Worm (Caenorhabditis elegans): Measurements from ENCODE around the gene Y39B6A.42.

DNA sequence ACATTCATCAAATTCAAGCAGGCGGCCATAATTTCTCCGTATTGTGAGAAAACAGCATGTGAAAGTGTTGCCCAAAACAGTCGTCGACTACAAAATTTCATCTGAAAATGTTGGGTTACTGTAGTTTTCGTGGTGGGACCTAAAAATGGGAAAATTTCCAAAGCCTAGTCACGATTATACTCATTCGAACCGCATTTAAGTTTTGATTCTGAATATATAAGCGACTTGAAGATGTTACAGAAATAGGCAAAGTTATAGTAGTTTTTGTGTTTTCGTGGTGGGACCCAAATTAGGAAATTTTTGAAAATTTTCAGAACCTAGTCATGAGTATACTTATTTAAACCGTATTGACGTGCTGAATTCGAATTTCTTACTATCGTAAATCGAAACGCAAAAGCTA, 8.4 kb upstream of the Y39B6A.42 start, which contains the start of gene Y39B6A.41:
- TF ChIP-seq dao-5 (tag; optimal IDR thresholded peaks at IDR 0.05) (no peak), him-1 (tag; optimal IDR thresholded peaks at IDR 0.05) (no peak)
